Fruit fly (Drosophila melanogaster): ENCODE data around the gene CG34174.

Gene CG34174

dm6 chr2L:2198613-2199432 lies 15.2 kb upstream of the CG34174 start (continued):
- TF ChIP-seq CG5245 (GFP tag; optimal IDR thresholded peaks at IDR 0.05): peak; percentile 85
- peak; percentile 26 for TF ChIP-seq CG30020 (tag; optimal IDR thresholded peaks at IDR 0.05)
- TF ChIP-seq NC2α (GFP tag; optimal IDR thresholded peaks at IDR 0.05): peak; percentile 85
- no peak for TF ChIP-seq tll (GFP tag; optimal IDR thresholded peaks at IDR 0.05)
- TF ChIP-seq CG11456 (GFP tag; IDR thresholded peaks at IDR 0.05): no peak
- no peak for TF ChIP-seq Dfd (GFP tag; optimal IDR thresholded peaks at IDR 0.05)
- peak; percentile 25 for TF ChIP-seq CG15696 (tag; optimal IDR thresholded peaks at IDR 0.05)
- TF ChIP-seq unpg (GFP tag; optimal IDR thresholded peaks at IDR 0.05): peak; percentile 91
- peak; percentile 65 for TF ChIP-seq CG12104 (GFP tag; optimal IDR thresholded peaks at IDR 0.05)
- peak; percentile 91 for TF ChIP-seq CG30403 (GFP tag; optimal IDR thresholded peaks at IDR 0.05)
- TF ChIP-seq mirr (GFP tag; optimal IDR thresholded peaks at IDR 0.05): peak; percentile 84
- no peak for TF ChIP-seq wdn (GFP tag; IDR thresholded peaks at IDR 0.05)
- TF ChIP-seq sob (GFP tag; IDR thresholded peaks at IDR 0.05): no peak
- TF ChIP-seq mld (GFP tag; IDR thresholded peaks at IDR 0.05; ENCODE audit: partially characterized antibody): no peak
- TF ChIP-seq CG7271 (tag; optimal IDR thresholded peaks at IDR 0.05): peak; percentile 18
- no peak for TF ChIP-seq amos (GFP tag; IDR thresholded peaks at IDR 0.05; ENCODE audit: partially characterized antibody)
- TF ChIP-seq fd96Cb (tag; optimal IDR thresholded peaks at IDR 0.05): peak; percentile 90
- TF ChIP-seq odd (GFP tag; optimal IDR thresholded peaks at IDR 0.05): peak; percentile 43
- peak; percentile 93 for TF ChIP-seq CG18599 (GFP tag; optimal IDR thresholded peaks at IDR 0.05)
- no peak for TF ChIP-seq hkb (optimal IDR thresholded peaks at IDR 0.05)
- TF ChIP-seq hkb (GFP tag; IDR thresholded peaks at IDR 0.05): no peak
- peak; percentile 84 for TF ChIP-seq CG2202 (tag; optimal IDR thresholded peaks at IDR 0.05)
- TF ChIP-seq CG4328 (GFP tag; optimal IDR thresholded peaks at IDR 0.05): peak; percentile 54
- peak; percentile 86 for TF ChIP-seq Blimp-1 (GFP tag; optimal IDR thresholded peaks at IDR 0.05)
- TF ChIP-seq CG5953 (GFP tag; IDR thresholded peaks at IDR 0.05): no peak
- peak; percentile 87 for TF ChIP-seq Asciz (GFP tag; optimal IDR thresholded peaks at IDR 0.05)
- peak; percentile 95 for TF ChIP-seq Nf-YC (tag; optimal IDR thresholded peaks at IDR 0.05)
- TF ChIP-seq tup (GFP tag; optimal IDR thresholded peaks at IDR 0.05): peak; percentile 78
- TF ChIP-seq scrt (GFP tag; optimal IDR thresholded peaks at IDR 0.05): peak; percentile 75
- peak; percentile 50 for TF ChIP-seq Hand (GFP tag; optimal IDR thresholded peaks at IDR 0.05)
- peak; percentile 93 for TF ChIP-seq Hey (tag; optimal IDR thresholded peaks at IDR 0.05)
- no peak for TF ChIP-seq CG10321 (GFP tag; IDR thresholded peaks at IDR 0.05)
- TF ChIP-seq HLHmδ (GFP tag; optimal IDR thresholded peaks at IDR 0.05): peak; percentile 65
- TF ChIP-seq h (optimal IDR thresholded peaks at IDR 0.05): no peak
- TF ChIP-seq bsh (GFP tag; optimal IDR thresholded peaks at IDR 0.05): peak; percentile 96 to 97
- no peak for TF ChIP-seq Stat92E (GFP tag; optimal IDR thresholded peaks at IDR 0.05)
- TF ChIP-seq bigmax (GFP tag; optimal IDR thresholded peaks at IDR 0.05): no peak
- no peak for TF ChIP-seq knrl (GFP tag; IDR thresholded peaks at IDR 0.05; ENCODE audit: partially characterized antibody)

- peak; percentile 69 for TF ChIP-seq corto (GFP tag; optimal IDR thresholded peaks at IDR 0.05)
- TF ChIP-seq nom (GFP tag; optimal IDR thresholded peaks at IDR 0.05): peak; percentile 42
- TF ChIP-seq bbx (GFP tag; IDR thresholded peaks at IDR 0.05; ENCODE audit: partially characterized antibody): no peak
- TF ChIP-seq mld (GFP tag; IDR thresholded peaks at IDR 0.05; ENCODE audit: partially characterized antibody): no peak
Observed at dm6 chr2L:2199433-2199796, 14.7 kb upstream of the CG34174 start.

Measured in whole organism, embryonic.